Fruit fly (Drosophila melanogaster): ENCODE results near the gene CG11658.

CG11658 gene

dm6 chr3L:11683819-11684521 is 24.4 kb downstream of the CG11658 start, which contains the start of gene Sugb (continued):
- TF ChIP-seq CG11247 (GFP tag; IDR thresholded peaks at IDR 0.05) = peak; percentile 36; the same call in 1 of the 2 replicates
- TF ChIP-seq HLH4C (GFP tag; IDR thresholded peaks at IDR 0.05; ENCODE audit: partially characterized antibody) = no peak; the same call in 2 of the 3 replicates
- TF ChIP-seq CG13624 (GFP tag; optimal IDR thresholded peaks at IDR 0.05) = peak; percentile 83
- TF ChIP-seq her (GFP tag; optimal IDR thresholded peaks at IDR 0.05) = no peak
- TF ChIP-seq Jarid2 (GFP tag; optimal IDR thresholded peaks at IDR 0.05) = peak; percentile 56
- TF ChIP-seq ftz-f1 (GFP tag; optimal IDR thresholded peaks at IDR 0.05) = no peak
- TF ChIP-seq Sin3A (optimal IDR thresholded peaks at IDR 0.05) = no peak
- no peak for TF ChIP-seq ap (GFP tag; IDR thresholded peaks at IDR 0.05)
- TF ChIP-seq bigmax (GFP tag; optimal IDR thresholded peaks at IDR 0.05) = peak; percentile 8
- 0 out of 3 replicates have a peak, but pooled peaks have one; percentile 39 for TF ChIP-seq CG6175 (GFP tag; IDR thresholded peaks at IDR 0.05)
- TF ChIP-seq CG34422 (GFP tag; IDR thresholded peaks at IDR 0.05) = peak; percentile 62; the same call in 1 of the 3 replicates
- no peak for TF ChIP-seq klu (GFP tag; IDR thresholded peaks at IDR 0.05)
- no peak for TF ChIP-seq dan (GFP tag; IDR thresholded peaks at IDR 0.05)
- peak; percentile 55 for TF ChIP-seq NK7.1 (GFP tag; optimal IDR thresholded peaks at IDR 0.05)
- TF ChIP-seq CG17568 (GFP tag; optimal IDR thresholded peaks at IDR 0.05) = peak; percentile 61
- TF ChIP-seq CG2678 (tag; optimal IDR thresholded peaks at IDR 0.05) = peak; percentile 68
- peak; percentile 0 for TF ChIP-seq CG6254 (GFP tag; optimal IDR thresholded peaks at IDR 0.05)
- TF ChIP-seq Abd-B (GFP tag; optimal IDR thresholded peaks at IDR 0.05) = peak; percentile 60
- TF ChIP-seq zen2 (GFP tag; IDR thresholded peaks at IDR 0.05; ENCODE audit: partially characterized antibody) = no peak; the same call in 2 of the 3 replicates
- TF ChIP-seq CG7963 (GFP tag; IDR thresholded peaks at IDR 0.05; ENCODE audit: partially characterized antibody) = no peak
- 0 out of 2 replicates have a peak, but pooled peaks have one; percentile 6 for TF ChIP-seq inv (GFP tag; IDR thresholded peaks at IDR 0.05; ENCODE audit: partially characterized antibody)
- no peak for TF ChIP-seq h (optimal IDR thresholded peaks at IDR 0.05)
- TF ChIP-seq CG32767 (GFP tag; IDR thresholded peaks at IDR 0.05) = no peak
- peak; percentile 83 for TF ChIP-seq CG18599 (GFP tag; optimal IDR thresholded peaks at IDR 0.05)
- peak; percentile 64 for TF ChIP-seq CoRest (tag; optimal IDR thresholded peaks at IDR 0.05)
- peak; percentile 30 for TF ChIP-seq CG18011 (GFP tag; optimal IDR thresholded peaks at IDR 0.05)
- peak; percentile 43 for TF ChIP-seq CG15696 (tag; optimal IDR thresholded peaks at IDR 0.05)
- no peak for TF ChIP-seq prd (optimal IDR thresholded peaks at IDR 0.05)
- TF ChIP-seq prd (GFP tag; IDR thresholded peaks at IDR 0.05) = peak; percentile 70
- TF ChIP-seq CG9437 (GFP tag; optimal IDR thresholded peaks at IDR 0.05) = peak; percentile 35
- no peak for TF ChIP-seq Max (GFP tag; optimal IDR thresholded peaks at IDR 0.05)
- TF ChIP-seq CG11085 (GFP tag; IDR thresholded peaks at IDR 0.05) = peak; percentile 14; the same call in 1 of the 2 replicates
- peak; percentile 58 for TF ChIP-seq CrebB (tag; optimal IDR thresholded peaks at IDR 0.05)
- no peak for TF ChIP-seq CG43689 (GFP tag; IDR thresholded peaks at IDR 0.05)
- TF ChIP-seq nom (GFP tag; optimal IDR thresholded peaks at IDR 0.05) = peak; percentile 58
- no peak for TF ChIP-seq Mrtf (GFP tag; IDR thresholded peaks at IDR 0.05)
- TF ChIP-seq CG17912 (GFP tag; optimal IDR thresholded peaks at IDR 0.05) = no peak
- TF ChIP-seq CG10979 (tag; optimal IDR thresholded peaks at IDR 0.05) = peak; percentile 20
- peak; percentile 71 for TF ChIP-seq CG12155 (GFP tag; optimal IDR thresholded peaks at IDR 0.05)
- no peak for TF ChIP-seq hb (GFP tag; IDR thresholded peaks at IDR 0.05; ENCODE audit: partially characterized antibody)
- peak; percentile 58 to 73 for TF ChIP-seq dpn (GFP tag; optimal IDR thresholded peaks at IDR 0.05)
- no peak for TF ChIP-seq CG42726 (GFP tag; IDR thresholded peaks at IDR 0.05; ENCODE audit: partially characterized antibody)
- TF ChIP-seq CG9727 (GFP tag; optimal IDR thresholded peaks at IDR 0.05) = peak; percentile 55
- peak; percentile 40 for TF ChIP-seq CG10543 (GFP tag; optimal IDR thresholded peaks at IDR 0.05)
- TF ChIP-seq ro (GFP tag; IDR thresholded peaks at IDR 0.05) = no peak
- TF ChIP-seq hth (optimal IDR thresholded peaks at IDR 0.05) = no peak
- TF ChIP-seq Doc3 (GFP tag; IDR thresholded peaks at IDR 0.05; ENCODE audit: partially characterized antibody) = peak; percentile 71
- peak; percentile 34 for TF ChIP-seq pnt (GFP tag; optimal IDR thresholded peaks at IDR 0.05)
- peak; percentile 33 for TF ChIP-seq schlank (tag; optimal IDR thresholded peaks at IDR 0.05)

Measured in whole organism, embryonic.